Worm (Caenorhabditis elegans) whole organism, L1 larva: Measurements from ENCODE around the gene oac-14.

Experiments
- ceh-88 ChIP-seq: fragments of 200-800 bp; sonication (Bioruptor generic); IDR thresholded peaks from 2 replicates; pipeline ENCODE4 v1.3.6; 2022; ENCODE audit warnings: missing genetic modification characterization, missing compliant biosample characterization
- fos-1 ChIP-seq: fragments of 150-350 bp; optimal IDR thresholded peaks from 2 replicates; lab custom pipeline; 2014; ENCODE audit warnings: missing biosample characterization, missing genetic modification characterization
- nhr-90 ChIP-seq: sonication (generic microtip); optimal IDR thresholded peaks from 2 replicates; lab custom pipeline; 2016; ENCODE audit warnings: mild to moderate bottlenecking, missing genetic modification characterization, missing compliant biosample characterization; ENCODE audit not compliant: poor library complexity

- TF ChIP-seq ceh-88 (no peak), nhr-90 (peak; percentile 44), fos-1 (no peak)
These were observed at the start of gene oac-14 for ce11 chrX:10141963-10142431.
